Worm (Caenorhabditis elegans) whole organism, young adult: ENCODE results near the gene ZK938.3.
"Not testable (repeated sequence)": the region's sequence is repeated elsewhere in the genome, so short reads cannot be mapped to it uniquely, and the experiment has no call there.

Source experiments
- D2030.7 ChIP-seq: fragments of 200-800 bp; sonication (Bioruptor generic); IDR thresholded peaks from 2 replicates; pipeline ENCODE4 v1.3.6; 2022; ENCODE audit warnings: missing genetic modification reagents, missing genetic modification characterization, missing compliant biosample characterization
- F23B12.7 ChIP-seq: sonication (generic microtip); optimal IDR thresholded peaks from 2 replicates; lab custom pipeline; 2017; ENCODE audit warnings: missing genetic modification characterization, mild to moderate bottlenecking, missing compliant biosample characterization, antibody characterized with exemption, moderate library complexity; ENCODE audit not compliant: insufficient read depth
- F33H1.4 ChIP-seq: fragments of 200-800 bp; sonication (Bioruptor generic); IDR thresholded peaks from 2 replicates; pipeline ENCODE4 v1.3.6; 2022; ENCODE audit warnings: missing genetic modification reagents, missing genetic modification characterization, missing compliant biosample characterization
- K12H6.12 ChIP-seq: fragments of 200-800 bp; sonication (Bioruptor generic); optimal IDR thresholded peaks from 2 replicates; lab custom pipeline; 2018; ENCODE audit warnings: mild to moderate bottlenecking, missing genetic modification characterization, missing compliant biosample characterization
- Y95B8A.8 ChIP-seq: fragments of 200-800 bp; sonication (Bioruptor generic); IDR thresholded peaks from 2 replicates; pipeline ENCODE4 v1.3.6; 2022; ENCODE audit warnings: missing genetic modification reagents, missing genetic modification characterization, missing compliant biosample characterization
- akir-1 ChIP-seq: fragments of 200-800 bp; sonication (Bioruptor generic); optimal IDR thresholded peaks from 2 replicates; lab custom pipeline; 2018; ENCODE audit warnings: mild to moderate bottlenecking, missing genetic modification characterization, moderate library complexity, missing compliant biosample characterization
- aptf-3 ChIP-seq: fragments of 200-800 bp; sonication (Bioruptor generic); IDR thresholded peaks from 2 replicates; pipeline ENCODE4 v1.3.6; 2022; ENCODE audit warnings: missing genetic modification characterization, missing compliant biosample characterization
- attf-6 ChIP-seq: fragments of 200-800 bp; sonication (Bioruptor generic); IDR thresholded peaks from 2 replicates; pipeline ENCODE4 v1.3.6; 2022; ENCODE audit warnings: missing genetic modification reagents, missing genetic modification characterization, missing compliant biosample characterization
- ccch-3 ChIP-seq: fragments of 200-800 bp; sonication (Bioruptor generic); optimal IDR thresholded peaks from 2 replicates; lab custom pipeline; 2018; ENCODE audit warnings: mild to moderate bottlenecking, missing genetic modification characterization, missing compliant biosample characterization
- cebp-1 ChIP-seq, 2 experiments: fragments of 200-800 bp in 1 of 2; sonication (Bioruptor generic) in 1 of 2; sonication (generic microtip) in 1 of 2; IDR thresholded peaks in 1 of 2; optimal IDR thresholded peaks in 1 of 2; 2 replicates each; pipeline versions ENCODE4 v1.3.6 to Lab custom; 2017 to 2022; ENCODE audit warnings: missing compliant biosample characterization in 2 of 2, missing genetic modification characterization in 2 of 2, mild to moderate bottlenecking in 1 of 2, missing genetic modification reagents in 1 of 2, moderate library complexity in 1 of 2
- ceh-100 ChIP-seq: fragments of 200-800 bp; sonication (Bioruptor generic); IDR thresholded peaks from 2 replicates; pipeline ENCODE4 v1.3.6; 2022; ENCODE audit warnings: missing genetic modification reagents, missing genetic modification characterization, missing compliant biosample characterization
- ceh-40 ChIP-seq: fragments of 200-800 bp; sonication (Bioruptor generic); IDR thresholded peaks from 2 replicates; pipeline ENCODE4 v1.3.6; 2022; ENCODE audit warnings: missing genetic modification characterization, missing compliant biosample characterization
- ceh-91 ChIP-seq: fragments of 200-800 bp; sonication (Bioruptor generic); IDR thresholded peaks from 2 replicates; pipeline ENCODE4 v1.3.6; 2022; ENCODE audit warnings: missing genetic modification reagents, missing genetic modification characterization, missing compliant biosample characterization
- dox-1 ChIP-seq: fragments of 200-800 bp; sonication (Bioruptor generic); IDR thresholded peaks from 2 replicates; pipeline ENCODE4 v1.3.6; 2022; ENCODE audit warnings: missing genetic modification reagents, missing genetic modification characterization, missing compliant biosample characterization
- dpff-1 ChIP-seq: sonication (generic microtip); optimal IDR thresholded peaks from 2 replicates; lab custom pipeline; 2017; ENCODE audit warnings: mild to moderate bottlenecking, missing genetic modification characterization, missing compliant biosample characterization
- dpl-1 ChIP-seq: fragments of 150-350 bp; optimal IDR thresholded peaks from 2 replicates; lab custom pipeline; 2014; ENCODE audit warnings: missing biosample characterization, missing genetic modification reagents, missing genetic modification characterization
- efl-1 ChIP-seq: fragments of 150-350 bp; optimal IDR thresholded peaks from 2 replicates; lab custom pipeline; 2014; ENCODE audit warnings: missing biosample characterization, missing genetic modification reagents, missing genetic modification characterization
- egl-18 ChIP-seq: fragments of 200-800 bp; sonication (Bioruptor generic); IDR thresholded peaks from 2 replicates; pipeline ENCODE4 v1.3.6; 2022; ENCODE audit warnings: missing genetic modification reagents, missing genetic modification characterization, missing compliant biosample characterization
- hmg-1.2 ChIP-seq: fragments of 200-800 bp; sonication (Bioruptor generic); IDR thresholded peaks from 2 replicates; pipeline ENCODE4 v1.3.6; 2022; ENCODE audit warnings: missing genetic modification reagents, missing genetic modification characterization, missing compliant biosample characterization
- hsf-1 ChIP-seq: fragments of 200-800 bp; sonication (Bioruptor generic); IDR thresholded peaks from 2 replicates; pipeline ENCODE4 v1.3.6; 2022; ENCODE audit warnings: missing genetic modification reagents, missing genetic modification characterization, missing compliant biosample characterization
- madf-3 ChIP-seq: fragments of 200-800 bp; sonication (Bioruptor generic); IDR thresholded peaks from 2 replicates; pipeline ENCODE4 v1.3.6; 2022; ENCODE audit warnings: missing genetic modification reagents, missing genetic modification characterization, missing compliant biosample characterization
- madf-6 ChIP-seq: fragments of 200-800 bp; sonication (Bioruptor generic); IDR thresholded peaks from 2 replicates; pipeline ENCODE4 v1.3.6; 2022; ENCODE audit warnings: missing genetic modification reagents, missing genetic modification characterization, missing compliant biosample characterization
- mes-4 ChIP-seq: sonication (generic microtip); optimal IDR thresholded peaks from 2 replicates; lab custom pipeline; 2016; ENCODE audit warnings: missing genotype, missing genetic modification characterization, missing compliant biosample characterization
- nfyb-1 ChIP-seq: fragments of 200-800 bp; sonication (Bioruptor generic); IDR thresholded peaks from 2 replicates; pipeline ENCODE4 v1.3.6; 2022; ENCODE audit warnings: missing genetic modification reagents, missing genetic modification characterization, missing compliant biosample characterization
- nhr-120 ChIP-seq: fragments of 200-800 bp; sonication (Bioruptor generic); IDR thresholded peaks from 2 replicates; pipeline ENCODE4 v1.3.6; 2022; ENCODE audit warnings: missing genetic modification characterization, missing compliant biosample characterization
- rcor-1 ChIP-seq: fragments of 200-800 bp; sonication (Bioruptor generic); IDR thresholded peaks from 2 replicates; pipeline ENCODE4 v1.3.6; 2022; ENCODE audit warnings: missing genetic modification reagents, missing genetic modification characterization, missing compliant biosample characterization
- repo-1 ChIP-seq: sonication (generic microtip); optimal IDR thresholded peaks from 2 replicates; lab custom pipeline; 2017; ENCODE audit warnings: mild to moderate bottlenecking, missing genetic modification characterization, missing compliant biosample characterization
- sdz-38 ChIP-seq: sonication (generic microtip); optimal IDR thresholded peaks from 2 replicates; lab custom pipeline; 2016; ENCODE audit warnings: missing genotype, missing genetic modification characterization, missing compliant biosample characterization
- snpc-1.3 ChIP-seq: sonication (generic microtip); optimal IDR thresholded peaks from 2 replicates; lab custom pipeline; 2017; ENCODE audit warnings: missing genetic modification characterization, mild to moderate bottlenecking, missing compliant biosample characterization, antibody characterized with exemption, moderate library complexity, missing genotype, missing genetic modification reagents; ENCODE audit not compliant: insufficient read depth
- snpc-4 ChIP-seq, 5 experiments: fragments of 150-350 bp in 1 of 5; sonication (generic microtip) in 4 of 5; optimal IDR thresholded peaks; 2 replicates each; lab custom pipeline; 2014 to 2018; ENCODE audit warnings: missing genetic modification characterization in 5 of 5, missing biosample characterization in 3 of 5, antibody characterized with exemption in 2 of 5, mild to moderate bottlenecking in 2 of 5, missing compliant biosample characterization in 2 of 5, missing genotype in 2 of 5, moderate library complexity in 2 of 5, missing genetic modification reagents in 1 of 5
- somi-1 ChIP-seq: fragments of 200-800 bp; sonication (Bioruptor generic); optimal IDR thresholded peaks from 2 replicates; lab custom pipeline; 2018; ENCODE audit warnings: mild to moderate bottlenecking, missing genetic modification characterization, missing compliant biosample characterization
- tbp1 ChIP-seq: fragments of 200-800 bp; sonication (Bioruptor generic); optimal IDR thresholded peaks from 2 replicates; lab custom pipeline; 2018; ENCODE audit warnings: mild to moderate bottlenecking, missing genetic modification characterization, missing compliant biosample characterization
- unc-130 ChIP-seq: sonication (generic microtip); optimal IDR thresholded peaks from 2 replicates; lab custom pipeline; 2016; ENCODE audit warnings: missing genetic modification reagents, missing genetic modification characterization, missing compliant biosample characterization
- xnd-1 ChIP-seq: sonication (generic microtip); optimal IDR thresholded peaks from 2 replicates; lab custom pipeline; 2016; ENCODE audit warnings: missing genotype, missing genetic modification reagents, missing genetic modification characterization, missing compliant biosample characterization
- ztf-26 ChIP-seq: sonication (generic microtip); optimal IDR thresholded peaks from 2 replicates; lab custom pipeline; 2017; ENCODE audit warnings: missing genetic modification characterization, missing compliant biosample characterization
- ztf-28 ChIP-seq: fragments of 200-800 bp; sonication (Bioruptor generic); IDR thresholded peaks from 2 replicates; pipeline ENCODE4 v1.3.6; 2022; ENCODE audit warnings: missing genetic modification reagents, missing genetic modification characterization, missing compliant biosample characterization

ZK938.3 gene

DNA sequence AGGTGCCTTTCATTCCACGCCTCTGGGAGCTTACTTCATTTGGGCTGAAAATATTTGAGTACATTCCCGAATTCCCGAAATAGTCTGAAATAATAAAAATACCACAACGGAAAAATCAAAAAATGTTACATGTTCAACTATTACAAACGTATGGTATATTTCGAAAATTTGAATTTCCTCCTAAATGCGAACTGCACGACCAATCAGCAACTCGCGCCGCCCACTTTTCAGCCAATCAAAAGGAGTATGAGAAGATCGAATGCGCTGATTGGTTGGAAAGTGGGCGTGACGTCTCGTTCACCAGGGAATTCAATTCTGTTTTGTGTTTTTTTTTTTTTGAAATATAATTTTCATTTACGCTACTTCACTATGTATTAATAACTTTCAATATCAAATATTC is 34.9 kb upstream of the ZK938.3 start, which contains the start of gene old-1:
TSS of gene old-1 (minus strand) at position 50 of the 400 bp plus-strand sequence.
- TF ChIP-seq snpc-1.3 (tag; lab: Kevin White, UChicago) (no peak), dpff-1 (no peak), Y95B8A.8 (no peak)

ce11 chrII:9868207-9868606 is 34.5 kb upstream of the ZK938.3 start:
- no peak for TF ChIP-seq madf-6 (GFP tag; lab: Robert Waterston, UW)
- TF ChIP-seq unc-130 (GFP tag; lab: Kevin White, UChicago): no peak
- TF ChIP-seq sdz-38 (tag; lab: Kevin White, UChicago): no peak
- no peak for TF ChIP-seq xnd-1 (tag; lab: Kevin White, UChicago)
- no peak for TF ChIP-seq madf-3 (GFP tag; lab: Robert Waterston, UW)
- no peak for TF ChIP-seq repo-1 (tag; lab: Kevin White, UChicago)

DNA sequence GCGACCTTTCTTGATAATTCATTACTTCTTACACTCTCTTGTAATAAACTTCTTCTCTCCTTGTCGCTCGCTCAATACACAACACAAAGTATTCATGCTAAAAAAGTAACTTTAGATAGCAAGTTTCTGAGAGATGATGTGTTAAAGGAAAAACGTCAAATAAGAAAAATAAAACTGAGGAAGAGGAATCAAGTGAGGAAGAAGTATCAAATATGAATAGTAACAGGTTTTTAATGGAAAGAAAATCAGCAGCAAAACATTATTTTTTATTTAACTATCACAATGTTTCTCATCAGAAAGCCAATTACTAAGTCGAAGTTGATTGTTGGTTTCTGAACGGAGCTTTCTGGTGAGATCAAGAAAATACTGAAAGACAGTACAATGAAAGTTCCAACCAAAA is 32.6 kb upstream of the ZK938.3 start, which contains the start of gene chil-1:
TSS of gene chil-1 (minus strand) at position 101 of the 400 bp plus-strand sequence.
- TF ChIP-seq dpl-1 (GFP tag; lab: Kevin White, UChicago); sdz-38 (tag; lab: Kevin White, UChicago); snpc-4 (GFP tag; optimal IDR thresholded peaks at IDR 0.05; lab: Kevin White, UChicago); snpc-4 (tag; optimal IDR thresholded peaks at IDR 0.05; lab: Kevin White, UChicago): not testable (repeated sequence)

- no peak for TF ChIP-seq F33H1.4 (GFP tag; lab: Robert Waterston, UW)
- no peak for TF ChIP-seq Y95B8A.8
- TF ChIP-seq D2030.7: no peak
- TF ChIP-seq ztf-28: no peak
- no peak for TF ChIP-seq somi-1 (GFP tag; lab: Kevin White, UChicago)
- no peak for TF ChIP-seq tbp1
- no peak for TF ChIP-seq egl-18 (GFP tag; lab: Robert Waterston, UW)
- no peak for TF ChIP-seq rcor-1 (GFP tag; lab: Robert Waterston, UW)
- TF ChIP-seq aptf-3: no peak
- no peak for TF ChIP-seq ceh-40 (GFP tag; lab: Robert Waterston, UW)
- TF ChIP-seq cebp-1 (GFP tag; IDR thresholded peaks at IDR 0.05; lab: Robert Waterston, UW): no peak
- no peak for TF ChIP-seq cebp-1 (tag; optimal IDR thresholded peaks at IDR 0.05; lab: Kevin White, UChicago)
- no peak for TF ChIP-seq hmg-1.2 (GFP tag; lab: Robert Waterston, UW)
- no peak for TF ChIP-seq attf-6
- TF ChIP-seq akir-1 (GFP tag; lab: Kevin White, UChicago): no peak
- no peak for TF ChIP-seq dox-1 (GFP tag; lab: Robert Waterston, UW)
- TF ChIP-seq unc-130 (GFP tag; lab: Kevin White, UChicago): no peak
- no peak for TF ChIP-seq nhr-120
- no peak for TF ChIP-seq efl-1 (GFP tag; lab: Kevin White, UChicago)
These were observed 28.4 kb upstream of the ZK938.3 start, which contains the start of gene C08H9.18 for ce11 chrII:9862147-9862546. C08H9.18 (minus strand) TSS chrII:9862247.

DNA sequence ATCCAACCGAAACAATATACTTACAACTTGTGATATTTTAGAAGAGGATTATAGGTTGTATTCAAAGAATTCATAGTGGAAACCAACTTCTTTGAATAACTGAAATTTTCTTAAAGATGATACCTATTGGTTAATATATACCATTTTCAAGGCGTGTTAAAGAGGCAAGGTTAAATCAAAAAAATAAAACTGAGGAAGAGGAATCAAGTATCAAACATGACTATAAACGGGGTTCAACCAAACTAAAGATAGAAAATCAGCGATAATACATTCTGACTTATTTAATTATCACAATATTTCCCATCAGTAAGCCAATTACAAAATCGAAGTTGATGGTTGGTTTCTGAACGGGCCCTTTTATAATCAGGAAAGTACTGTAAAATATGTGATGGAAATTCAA is 27.6 kb upstream of the ZK938.3 start, which contains the start of gene chil-3:
TSS of gene chil-3 (minus strand) at position 101 of the 400 bp plus-strand sequence.
- TF ChIP-seq dox-1 (GFP tag; lab: Robert Waterston, UW): no peak
- TF ChIP-seq mes-4: no peak
- no peak for TF ChIP-seq F23B12.7
- no peak for TF ChIP-seq ceh-100
- no peak for TF ChIP-seq ceh-91 (GFP tag; lab: Robert Waterston, UW)
- no peak for TF ChIP-seq ztf-26
- TF ChIP-seq nfyb-1 (GFP tag; lab: Robert Waterston, UW): no peak
- TF ChIP-seq K12H6.12 (tag; lab: Kevin White, UChicago): no peak
- TF ChIP-seq hsf-1 (GFP tag; lab: Robert Waterston, UW): no peak
- TF ChIP-seq aptf-3: no peak
- TF ChIP-seq ccch-3: no peak
